Worm (Caenorhabditis elegans) whole organism, L3 larva: ENCODE data around the gene Y24D9A.6.

Source experiments
- ceh-16 ChIP-seq: sonication (generic microtip); optimal IDR thresholded peaks from 2 replicates; lab custom pipeline; 2017; ENCODE audit warnings: missing biosample characterization, missing genetic modification characterization
- egl-27 ChIP-seq: sonication (generic microtip); optimal IDR thresholded peaks from 4 replicates; lab custom pipeline; 2017; ENCODE audit warnings: missing biosample characterization, missing genetic modification reagents, missing genetic modification characterization
- fos-1 ChIP-seq: fragments of 150-350 bp; optimal IDR thresholded peaks from 2 replicates; lab custom pipeline; 2014; ENCODE audit warnings: missing biosample characterization, missing genetic modification characterization
- hmg-11 ChIP-seq: sonication (generic microtip); optimal IDR thresholded peaks from 2 replicates; lab custom pipeline; 2016; ENCODE audit warnings: missing genetic modification characterization, missing compliant biosample characterization
- lin-39 ChIP-seq: fragments of 150-350 bp; optimal IDR thresholded peaks from 2 replicates; lab custom pipeline; 2018; ENCODE audit warnings: missing biosample characterization, missing genetic modification reagents, missing genetic modification characterization
- nhr-11 ChIP-seq: fragments of 150-350 bp; optimal IDR thresholded peaks from 2 replicates; lab custom pipeline; 2014; ENCODE audit warnings: missing biosample characterization, missing genetic modification characterization
- nhr-12 ChIP-seq: fragments of 150-350 bp; optimal IDR thresholded peaks from 2 replicates; lab custom pipeline; 2014; ENCODE audit warnings: missing biosample characterization, missing genetic modification characterization
- pqm-1 ChIP-seq: fragments of 150-350 bp; optimal IDR thresholded peaks from 2 replicates; lab custom pipeline; 2017; ENCODE audit warnings: missing biosample characterization, missing genetic modification characterization, inconsistent platforms
- skn-1 ChIP-seq: fragments of 150-350 bp; optimal IDR thresholded peaks from 2 replicates; lab custom pipeline; 2014; ENCODE audit warnings: missing biosample characterization, missing genetic modification characterization
- snpc-4 ChIP-seq: fragments of 150-350 bp; optimal IDR thresholded peaks from 2 replicates; lab custom pipeline; 2014; ENCODE audit warnings: missing biosample characterization, missing genetic modification characterization
- ztf-11 ChIP-seq: fragments of 150-350 bp; optimal IDR thresholded peaks from 2 replicates; lab custom pipeline; 2014; ENCODE audit warnings: missing biosample characterization, missing genetic modification characterization

ce11 chrIV:4386351-4386750, 13.8 kb downstream of the Y24D9A.6 start, which contains the start of gene tald-1:
- TF ChIP-seq egl-27 (tag; lab: Kevin White, UChicago) (no peak), pqm-1 (no peak), nhr-12 (tag; lab: Kevin White, UChicago) (no peak), nhr-11 (tag; lab: Kevin White, UChicago) (no peak), lin-39 (tag; lab: Kevin White, UChicago) (no peak), ceh-16 (no peak), fos-1 (tag; lab: Kevin White, UChicago) (no peak), skn-1 (no peak), snpc-4 (no peak), ztf-11 (tag; lab: Kevin White, UChicago) (no peak), hmg-11 (tag; lab: Kevin White, UChicago) (no peak)
